Worm (Caenorhabditis elegans) whole organism, L2 larva: ENCODE results near the gene H06A10.1.
A peak's percentile ranks its signal among the peaks of the same experiment; 100 is the strongest.

Experiments
- C34F6.9 ChIP-seq: fragments of 150-350 bp; optimal IDR thresholded peaks from 2 replicates; lab custom pipeline; 2014; ENCODE audit warnings: missing biosample characterization, missing genetic modification characterization
- F13H6.1 ChIP-seq: sonication (generic microtip); optimal IDR thresholded peaks from 2 replicates; lab custom pipeline; 2016; ENCODE audit warnings: missing genetic modification characterization, missing compliant biosample characterization
- R02D3.7 ChIP-seq: fragments of 150-350 bp; optimal IDR thresholded peaks from 2 replicates; lab custom pipeline; 2014; ENCODE audit warnings: missing biosample characterization, missing genetic modification characterization
- Y55F3AM.14 ChIP-seq: fragments of 200-800 bp; sonication (Bioruptor generic); optimal IDR thresholded peaks from 2 replicates; lab custom pipeline; 2018; ENCODE audit warnings: mild to moderate bottlenecking, missing genetic modification characterization, missing compliant biosample characterization
- alr-1 ChIP-seq: fragments of 150-350 bp; optimal IDR thresholded peaks from 2 replicates; lab custom pipeline; 2014; ENCODE audit warnings: missing biosample characterization, missing genetic modification characterization
- aly-2 ChIP-seq: fragments of 150-350 bp; optimal IDR thresholded peaks from 2 replicates; lab custom pipeline; 2014; ENCODE audit warnings: missing biosample characterization, missing genetic modification characterization
- ama-1 ChIP-seq: fragments of 150-350 bp; optimal IDR thresholded peaks from 2 replicates; lab custom pipeline; 2018; ENCODE audit warnings: inconsistent platforms
- blmp-1 ChIP-seq: sonication (generic microtip); optimal IDR thresholded peaks from 2 replicates; lab custom pipeline; 2017; ENCODE audit warnings: missing genetic modification characterization, mild to moderate bottlenecking, missing compliant biosample characterization, antibody characterized with exemption, moderate library complexity; ENCODE audit not compliant: insufficient read depth
- ceh-16 ChIP-seq: fragments of 150-350 bp; optimal IDR thresholded peaks from 2 replicates; lab custom pipeline; 2014; ENCODE audit warnings: missing biosample characterization, missing genetic modification characterization
- ceh-82 ChIP-seq: fragments of 150-350 bp; optimal IDR thresholded peaks from 2 replicates; lab custom pipeline; 2014; ENCODE audit warnings: missing biosample characterization, missing genetic modification characterization
- crh-2 ChIP-seq: sonication (generic microtip); optimal IDR thresholded peaks from 2 replicates; lab custom pipeline; 2017; ENCODE audit warnings: missing biosample characterization, missing genetic modification characterization
- dmd-4 ChIP-seq: sonication (generic microtip); optimal IDR thresholded peaks from 2 replicates; lab custom pipeline; 2017; ENCODE audit warnings: missing biosample characterization, missing genetic modification characterization
- egl-27 ChIP-seq: sonication (generic microtip); optimal IDR thresholded peaks from 3 replicates; lab custom pipeline; 2017; ENCODE audit warnings: missing biosample characterization, missing genetic modification reagents, missing genetic modification characterization
- elt-1 ChIP-seq: fragments of 150-350 bp; optimal IDR thresholded peaks from 2 replicates; lab custom pipeline; 2014; ENCODE audit warnings: missing biosample characterization, missing genetic modification characterization
- fos-1 ChIP-seq: fragments of 150-350 bp; optimal IDR thresholded peaks from 2 replicates; lab custom pipeline; 2014; ENCODE audit warnings: missing biosample characterization, missing genetic modification characterization
- gmeb-1 ChIP-seq: fragments of 150-350 bp; optimal IDR thresholded peaks from 2 replicates; lab custom pipeline; 2014; ENCODE audit warnings: missing biosample characterization, missing genetic modification characterization
- lsy-2 ChIP-seq, 2 experiments: fragments of 150-350 bp in 1 of 2; sonication (generic microtip) in 1 of 2; optimal IDR thresholded peaks; 2 replicates each; lab custom pipeline; 2014 to 2017; ENCODE audit warnings: missing biosample characterization in 2 of 2, missing genetic modification characterization in 2 of 2
- mab-5 ChIP-seq: fragments of 150-350 bp; optimal IDR thresholded peaks from 2 replicates; lab custom pipeline; 2014; ENCODE audit warnings: missing biosample characterization, missing genetic modification characterization
- mbf-1 ChIP-seq: sonication (generic microtip); optimal IDR thresholded peaks from 2 replicates; lab custom pipeline; 2017; ENCODE audit warnings: missing biosample characterization, missing genetic modification characterization
- nhr-11 ChIP-seq: fragments of 150-350 bp; optimal IDR thresholded peaks from 2 replicates; lab custom pipeline; 2014; ENCODE audit warnings: missing biosample characterization, missing genetic modification characterization
- nhr-12 ChIP-seq: fragments of 150-350 bp; optimal IDR thresholded peaks from 2 replicates; lab custom pipeline; 2014; ENCODE audit warnings: missing biosample characterization, missing genetic modification characterization
- nhr-129 ChIP-seq: fragments of 150-350 bp; optimal IDR thresholded peaks from 2 replicates; lab custom pipeline; 2014; ENCODE audit warnings: missing biosample characterization, missing genetic modification characterization
- nhr-21 ChIP-seq: fragments of 150-350 bp; optimal IDR thresholded peaks from 2 replicates; lab custom pipeline; 2014; ENCODE audit warnings: missing biosample characterization, missing genetic modification characterization
- nhr-237 ChIP-seq: fragments of 150-350 bp; optimal IDR thresholded peaks from 2 replicates; lab custom pipeline; 2014; ENCODE audit warnings: missing biosample characterization, missing genetic modification characterization
- nhr-6 ChIP-seq: fragments of 150-350 bp; optimal IDR thresholded peaks from 2 replicates; lab custom pipeline; 2014; ENCODE audit warnings: missing biosample characterization, missing genetic modification characterization
- skn-1 ChIP-seq: sonication (generic microtip); optimal IDR thresholded peaks from 2 replicates; lab custom pipeline; 2017; ENCODE audit warnings: missing biosample characterization, missing genetic modification characterization
- sma-3 ChIP-seq: sonication (generic microtip); optimal IDR thresholded peaks from 2 replicates; lab custom pipeline; 2016; ENCODE audit warnings: missing genetic modification reagents, missing genetic modification characterization, missing compliant biosample characterization
- sma-9 ChIP-seq, 2 experiments: fragments of 150-350 bp in 1 of 2; sonication (generic microtip) in 1 of 2; optimal IDR thresholded peaks; 2 replicates each; lab custom pipeline; 2014 to 2016; ENCODE audit warnings: missing genetic modification characterization in 2 of 2, mild to moderate bottlenecking in 1 of 2, missing biosample characterization in 1 of 2, missing compliant biosample characterization in 1 of 2, missing genetic modification reagents in 1 of 2, moderate library complexity in 1 of 2
- snpc-4 ChIP-seq: fragments of 150-350 bp; optimal IDR thresholded peaks from 2 replicates; lab custom pipeline; 2014; ENCODE audit warnings: missing biosample characterization, missing genetic modification characterization
- unc-39 ChIP-seq: fragments of 150-350 bp; optimal IDR thresholded peaks from 2 replicates; lab custom pipeline; 2014; ENCODE audit warnings: missing biosample characterization, missing genetic modification characterization
- unc-55 ChIP-seq: fragments of 150-350 bp; sonication (generic microtip); optimal IDR thresholded peaks from 3 replicates; lab custom pipeline; 2014; ENCODE audit warnings: missing biosample characterization, missing genetic modification reagents, missing genetic modification characterization
- zag-1 ChIP-seq: fragments of 150-350 bp; optimal IDR thresholded peaks from 2 replicates; lab custom pipeline; 2014; ENCODE audit warnings: missing biosample characterization, missing genetic modification characterization
- ztf-1 ChIP-seq: fragments of 200-800 bp; sonication (Bioruptor generic); conservative IDR thresholded peaks from 2 replicates; pipeline ENCODE4 v1.3.6; 2022; ENCODE audit warnings: missing genetic modification characterization, missing compliant biosample characterization
- ztf-11 ChIP-seq: sonication (generic microtip); optimal IDR thresholded peaks from 2 replicates; lab custom pipeline; 2017; ENCODE audit warnings: missing biosample characterization, missing genetic modification characterization
- ztf-4 ChIP-seq: fragments of 150-350 bp; optimal IDR thresholded peaks from 2 replicates; lab custom pipeline; 2014; ENCODE audit warnings: missing biosample characterization, missing genetic modification characterization

Gene H06A10.1

ce11 chrX:13469907-13470647, 37.3 kb upstream of the H06A10.1 start:
- TF ChIP-seq mab-5 (tag; lab: Kevin White, UChicago), result no peak
- peak; percentile 0 for TF ChIP-seq fos-1 (tag; lab: Kevin White, UChicago)
- TF ChIP-seq sma-3 (GFP tag; lab: Kevin White, UChicago), result peak; percentile 23

DNA sequence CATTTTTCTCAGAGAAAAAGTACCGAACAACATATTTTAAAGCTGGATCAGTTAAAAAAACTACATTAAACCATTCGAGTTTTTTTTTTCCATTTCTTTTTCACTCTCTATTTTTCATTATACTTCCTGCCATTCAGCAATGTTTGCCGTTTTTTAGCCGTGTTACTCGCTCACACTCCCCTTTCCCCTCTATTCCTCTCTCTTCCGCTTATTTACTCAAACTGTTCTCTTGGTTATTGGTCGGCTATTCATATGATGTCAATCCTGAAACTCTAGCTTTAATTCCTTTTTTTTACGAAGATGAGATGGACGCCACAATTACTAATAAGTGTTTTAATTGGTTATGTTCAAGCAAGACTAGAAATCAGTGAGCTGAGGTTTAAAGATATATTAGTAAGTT, 35.5 kb upstream of the H06A10.1 start, which contains the start of gene tre-4:
TSS of gene tre-4 (plus strand) at position 301 of the 400 bp plus-strand sequence.
- no peak for TF ChIP-seq ama-1 (lab: Kevin White, UChicago)
- peak; percentile 39 for TF ChIP-seq unc-55 (GFP tag; lab: Kevin White, UChicago)

- TF ChIP-seq zag-1 (tag; lab: Kevin White, UChicago) (no peak), ztf-11 (tag; lab: Kevin White, UChicago) (no peak), ama-1 (lab: Kevin White, UChicago) (no peak), Y55F3AM.14 (no peak), aly-2 (tag; lab: Kevin White, UChicago) (no peak), fos-1 (tag; lab: Kevin White, UChicago) (no peak), nhr-237 (no peak), mbf-1 (tag; lab: Kevin White, UChicago) (no peak), ztf-4 (tag; lab: Kevin White, UChicago) (no peak), ztf-1 (GFP tag; lab: Robert Waterston, UW) (no peak), elt-1 (tag; lab: Kevin White, UChicago) (no peak), R02D3.7 (tag; lab: Kevin White, UChicago) (no peak), lsy-2 (tag; optimal IDR thresholded peaks at IDR 0.05; lab: Kevin White, UChicago) (no peak), sma-9 (GFP tag; optimal IDR thresholded peaks at IDR 0.05; lab: Kevin White, UChicago) (no peak), sma-9 (tag; optimal IDR thresholded peaks at IDR 0.05; lab: Kevin White, UChicago) (no peak), nhr-6 (no peak), ceh-82 (tag; lab: Kevin White, UChicago) (no peak), skn-1 (tag; lab: Kevin White, UChicago) (no peak), unc-39 (tag; lab: Kevin White, UChicago) (no peak), F13H6.1 (tag; lab: Kevin White, UChicago) (no peak), nhr-129 (tag; lab: Kevin White, UChicago) (no peak)
Measured at ce11 chrX:13477356-13477755, 30.0 kb upstream of the H06A10.1 start, which contains the start of gene efn-3. Gene efn-3 (minus strand): TSS chrX:13477456.

- TF ChIP-seq egl-27 (tag; lab: Kevin White, UChicago), result no peak
- TF ChIP-seq snpc-4 (tag; lab: Kevin White, UChicago), result no peak
- no peak for TF ChIP-seq ztf-4 (tag; lab: Kevin White, UChicago)
- TF ChIP-seq nhr-12 (tag; lab: Kevin White, UChicago), result no peak
- no peak for TF ChIP-seq C34F6.9 (tag; lab: Kevin White, UChicago)
- TF ChIP-seq elt-1 (tag; lab: Kevin White, UChicago), result no peak
- no peak for TF ChIP-seq sma-9 (GFP tag; optimal IDR thresholded peaks at IDR 0.05; lab: Kevin White, UChicago)
- no peak for TF ChIP-seq sma-9 (tag; optimal IDR thresholded peaks at IDR 0.05; lab: Kevin White, UChicago)
- TF ChIP-seq nhr-11, result no peak
- TF ChIP-seq F13H6.1 (tag; lab: Kevin White, UChicago), result no peak
Measured at ce11 chrX:13481704-13482103, 25.6 kb upstream of the H06A10.1 start, which contains the start of gene srd-50. Gene srd-50 (minus strand): TSS chrX:13481804.

DNA sequence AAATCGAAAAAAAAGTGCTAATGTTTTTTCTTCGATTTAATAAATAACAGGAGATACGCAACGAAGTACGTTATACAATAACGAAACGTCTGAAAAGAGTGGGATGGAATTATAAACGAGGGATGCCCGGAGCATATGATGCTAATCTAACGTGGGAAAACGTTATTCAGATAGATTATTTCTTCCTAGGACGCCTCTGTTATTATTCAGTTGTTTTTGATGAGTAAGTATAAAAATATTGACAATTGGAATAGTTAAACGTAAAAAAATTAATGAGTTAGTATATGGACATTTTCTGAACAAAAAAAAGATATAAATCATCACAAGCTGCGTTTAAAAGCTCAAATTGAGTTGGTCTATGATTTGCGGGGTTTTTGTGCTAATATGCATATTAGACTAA, 22.5 kb upstream of the H06A10.1 start, which contains the start of gene srd-51:
TSS of gene srd-51 (minus strand) at position 101 of the 400 bp plus-strand sequence.
- no peak for TF ChIP-seq ceh-16 (tag; lab: Kevin White, UChicago)
- no peak for TF ChIP-seq nhr-12 (tag; lab: Kevin White, UChicago)
- no peak for TF ChIP-seq ztf-11 (tag; lab: Kevin White, UChicago)
- no peak for TF ChIP-seq gmeb-1
- no peak for TF ChIP-seq lsy-2 (tag; optimal IDR thresholded peaks at IDR 0.05; lab: Kevin White, UChicago)
- no peak for TF ChIP-seq ztf-4 (tag; lab: Kevin White, UChicago)
- no peak for TF ChIP-seq unc-39 (tag; lab: Kevin White, UChicago)
- no peak for TF ChIP-seq ztf-1 (GFP tag; lab: Robert Waterston, UW)
- TF ChIP-seq alr-1 (tag; lab: Kevin White, UChicago), result no peak
- TF ChIP-seq crh-2 (tag; lab: Kevin White, UChicago), result no peak
- TF ChIP-seq dmd-4, result no peak
- TF ChIP-seq blmp-1 (tag; lab: Kevin White, UChicago), result no peak
- TF ChIP-seq nhr-21, result no peak
- TF ChIP-seq ceh-82 (tag; lab: Kevin White, UChicago), result no peak
- no peak for TF ChIP-seq elt-1 (tag; lab: Kevin White, UChicago)
- TF ChIP-seq egl-27 (tag; lab: Kevin White, UChicago), result no peak
